Fruit fly (Drosophila melanogaster): ENCODE results near the gene Fkbp39.
A peak's percentile ranks its signal among the peaks of the same experiment; 100 is the strongest.

Fkbp39 gene

DNA sequence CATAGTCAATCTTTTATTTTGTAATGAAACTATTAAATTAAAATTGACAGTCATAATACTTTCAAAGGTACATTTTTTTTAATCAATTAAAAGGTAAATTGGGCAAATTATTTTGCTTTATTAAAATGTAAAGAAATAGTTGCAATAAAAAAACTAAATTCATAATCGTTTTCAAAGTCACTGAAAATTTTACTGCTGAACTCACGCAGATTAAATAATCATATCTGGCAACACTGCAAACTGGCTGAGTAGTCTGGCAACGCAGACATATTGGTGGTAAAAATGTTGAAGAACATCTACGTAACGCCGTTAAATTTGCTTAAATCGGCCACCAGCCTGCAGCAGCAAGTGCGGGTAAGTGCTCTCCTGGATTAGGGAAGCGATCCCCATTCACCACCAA is 2.5 kb downstream of the Fkbp39 start, which contains the start of gene mRpL9 (continued):
- peak; percentile 42 for TF ChIP-seq CG12391 (tag; optimal IDR thresholded peaks at IDR 0.05)

DNA sequence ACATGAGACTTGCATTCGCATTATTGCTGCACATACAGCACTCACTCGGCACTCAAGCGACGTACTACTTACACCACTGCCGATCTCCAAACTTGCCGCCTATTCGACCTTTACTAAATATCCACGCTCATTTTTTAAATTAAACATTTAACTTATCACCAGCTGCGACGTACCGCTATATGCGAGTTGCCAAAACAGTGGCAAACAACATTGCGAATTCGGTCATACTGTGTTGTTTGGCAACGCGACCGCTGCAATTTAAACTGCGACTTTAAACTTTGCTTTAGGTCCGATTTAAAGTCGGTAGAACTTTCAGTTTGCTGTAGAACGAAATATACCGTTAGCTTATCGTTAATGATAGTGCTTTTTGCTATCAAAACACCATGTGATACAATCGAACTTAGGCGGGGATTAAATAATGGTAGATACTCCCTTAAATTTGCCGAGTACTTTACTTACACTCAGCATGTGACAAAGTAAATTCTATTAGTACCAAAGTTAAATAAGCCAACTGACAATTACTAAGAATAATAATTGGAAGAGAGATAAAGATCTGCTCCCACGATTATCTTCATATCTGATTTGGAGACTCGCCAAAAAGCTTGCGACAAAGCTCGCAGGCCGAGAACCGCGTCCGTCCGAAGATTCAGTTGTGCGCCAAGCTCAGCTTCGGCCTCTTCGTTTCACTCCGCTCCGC is 4.7 kb downstream of the Fkbp39 start, which contains the start of the genes CG6236 and ea:
Gene CG6236 (minus strand): TSS at position 187 of the 697 bp plus-strand sequence.
Gene ea (plus strand): TSS at position 647 of the 697 bp plus-strand sequence.
- TF ChIP-seq MBD-R2 (GFP tag; IDR thresholded peaks at IDR 0.05) (0 out of 2 replicates have a peak, but pooled peaks have one; percentile 59), gfzf (GFP tag; optimal IDR thresholded peaks at IDR 0.05) (peak; percentile 78), Hr39 (optimal IDR thresholded peaks at IDR 0.05) (no peak), Xrp1 (GFP tag; IDR thresholded peaks at IDR 0.05) (no peak), CG2712 (tag; optimal IDR thresholded peaks at IDR 0.05) (no peak), Camta (GFP tag; optimal IDR thresholded peaks at IDR 0.05) (no peak), CG4730 (GFP tag; IDR thresholded peaks at IDR 0.05) (no peak), CG2889 (GFP tag; IDR thresholded peaks at IDR 0.05) (no peak), CG13624 (GFP tag; optimal IDR thresholded peaks at IDR 0.05) (peak; percentile 61), CG8281 (tag; optimal IDR thresholded peaks at IDR 0.05) (no peak), Sry-δ (GFP tag; optimal IDR thresholded peaks at IDR 0.05) (peak; percentile 30), Hmx (GFP tag; optimal IDR thresholded peaks at IDR 0.05) (no peak), odd (GFP tag; optimal IDR thresholded peaks at IDR 0.05) (no peak), Deaf1 (tag; optimal IDR thresholded peaks at IDR 0.05) (peak; percentile 77), Bdp1 (GFP tag; optimal IDR thresholded peaks at IDR 0.05) (no peak), Oli (tag; optimal IDR thresholded peaks at IDR 0.05) (no peak), CG17186 (GFP tag; optimal IDR thresholded peaks at IDR 0.05) (peak; percentile 36), sisA (GFP tag; IDR thresholded peaks at IDR 0.05) (no peak), CG34376 (GFP tag; optimal IDR thresholded peaks at IDR 0.05) (no peak), Sin3A (optimal IDR thresholded peaks at IDR 0.05) (peak; percentile 30), CG15514 (GFP tag; optimal IDR thresholded peaks at IDR 0.05) (peak; percentile 62), Lim3 (GFP tag; IDR thresholded peaks at IDR 0.05) (no peak), crp (GFP tag; optimal IDR thresholded peaks at IDR 0.05) (no peak), gcm (GFP tag; optimal IDR thresholded peaks at IDR 0.05) (no peak), CG2120 (GFP tag; optimal IDR thresholded peaks at IDR 0.05) (no peak), Hr51 (GFP tag; optimal IDR thresholded peaks at IDR 0.05) (no peak), Dip3 (GFP tag; optimal IDR thresholded peaks at IDR 0.05) (no peak), Jarid2 (GFP tag; optimal IDR thresholded peaks at IDR 0.05) (no peak), C15 (GFP tag; IDR thresholded peaks at IDR 0.05) (no peak), CG8290 (GFP tag; optimal IDR thresholded peaks at IDR 0.05) (no peak), CG8290 (tag; optimal IDR thresholded peaks at IDR 0.05) (no peak), tx (GFP tag; optimal IDR thresholded peaks at IDR 0.05) (no peak), CG14710 (tag; optimal IDR thresholded peaks at IDR 0.05) (no peak), vvl (GFP tag; IDR thresholded peaks at IDR 0.05) (no peak), CG43689 (GFP tag; IDR thresholded peaks at IDR 0.05) (no peak), gce (GFP tag; IDR thresholded peaks at IDR 0.05) (no peak), CG6854 (GFP tag; optimal IDR thresholded peaks at IDR 0.05) (peak; percentile 9), HHEX (GFP tag; optimal IDR thresholded peaks at IDR 0.05) (no peak), CG15269 (tag; optimal IDR thresholded peaks at IDR 0.05) (no peak), CG10654 (GFP tag; optimal IDR thresholded peaks at IDR 0.05) (no peak), grn (GFP tag; optimal IDR thresholded peaks at IDR 0.05) (peak; percentile 78), CG3995 (GFP tag; optimal IDR thresholded peaks at IDR 0.05) (peak; percentile 61), Awh (GFP tag; IDR thresholded peaks at IDR 0.05) (no peak), CG7786 (GFP tag; optimal IDR thresholded peaks at IDR 0.05) (no peak), unpg (GFP tag; optimal IDR thresholded peaks at IDR 0.05) (no peak), pb (GFP tag; optimal IDR thresholded peaks at IDR 0.05) (no peak), emc (GFP tag; optimal IDR thresholded peaks at IDR 0.05) (no peak), chm (GFP tag; IDR thresholded peaks at IDR 0.05) (no peak), cad (GFP tag; optimal IDR thresholded peaks at IDR 0.05) (no peak)

Data from whole organism, embryonic.